Fruit fly (Drosophila melanogaster) Kc167 (cell line): ENCODE data around the gene hale.

Source experiments
- Myc ChIP-seq: fragments of >200 bp; optimal IDR thresholded peaks from 2 replicates; lab custom pipeline; 2017; ENCODE audit warnings: missing external identifiers
- h ChIP-seq: fragments of >200 bp; optimal IDR thresholded peaks from 3 replicates; lab custom pipeline; 2018; ENCODE audit warnings: missing external identifiers
- ttk ChIP-seq: sonication (Bioruptor generic); optimal IDR thresholded peaks from 2 replicates; lab custom pipeline; 2017; ENCODE audit warnings: missing external identifiers

- TF ChIP-seq h (lab: Kevin White, UChicago), result no peak
- no peak for TF ChIP-seq Myc (lab: Kevin White, UChicago)
- TF ChIP-seq ttk, result no peak
Observed at dm6 chr3L:19988891-19989290, 3.2 kb upstream of the hale start, which contains the start of gene Csas.
